Fruit fly (Drosophila melanogaster) whole organism, prepupa: Measurements from ENCODE around the gene CG42487.

ENCODE experiments used
- Blimp-1 ChIP-seq: fragments of 200-800 bp; sonication (Bioruptor generic); optimal IDR thresholded peaks from 3 replicates; lab custom pipeline; 2017; ENCODE audit warnings: missing biosample characterization, missing genetic modification characterization, mild to moderate bottlenecking, moderate library complexity, missing genetic modification reagents
- CG11902 ChIP-seq: fragments of 200-800 bp; sonication (Bioruptor generic); optimal IDR thresholded peaks from 3 replicates; lab custom pipeline; 2016; ENCODE audit warnings: missing biosample characterization, missing genetic modification characterization
- CG6276 ChIP-seq: fragments of 200-800 bp; sonication (Bioruptor generic); optimal IDR thresholded peaks from 2 replicates; lab custom pipeline; 2017; ENCODE audit warnings: missing biosample characterization, mild to moderate bottlenecking, missing genetic modification characterization
- Hr38 ChIP-seq: sonication (Bioruptor generic); optimal IDR thresholded peaks from 2 replicates; lab custom pipeline; 2016; ENCODE audit warnings: missing biosample characterization, missing genetic modification characterization
- salr ChIP-seq, 2 experiments: fragments of 200-800 bp; sonication (Bioruptor generic); optimal IDR thresholded peaks; 3 replicates each; lab custom pipeline; 2016 to 2018; ENCODE audit warnings: missing biosample characterization in 2 of 2, missing genetic modification characterization in 2 of 2, mild to moderate bottlenecking in 1 of 2

- TF ChIP-seq salr (GFP tag; optimal IDR thresholded peaks at IDR 0.05; lab: Kevin White, UChicago) (no peak), Blimp-1 (GFP tag; lab: Kevin White, UChicago) (no peak), Hr38 (no peak), CG6276 (no peak), CG11902 (no peak)
These were observed 11.3 kb downstream of the CG42487 start, which contains the start of gene mfrn for dm6 chr3R:27947682-27948245.
